Worm (Caenorhabditis elegans) whole organism, L1 larva: ENCODE measurements around the gene M60.4.

Experiments
- C16A3.4 ChIP-seq: fragments of 150-350 bp; optimal IDR thresholded peaks from 2 replicates; lab custom pipeline; 2014; ENCODE audit warnings: missing biosample characterization, missing genetic modification characterization
- F16B12.6 ChIP-seq: fragments of 150-350 bp; optimal IDR thresholded peaks from 2 replicates; lab custom pipeline; 2014; ENCODE audit warnings: missing biosample characterization, missing genetic modification characterization
- Y116A8C.19 ChIP-seq: sonication (generic microtip); optimal IDR thresholded peaks from 2 replicates; lab custom pipeline; 2016; ENCODE audit warnings: missing compliant biosample characterization, missing genetic modification characterization, borderline replicate concordance
- aly-2 ChIP-seq: fragments of 150-350 bp; optimal IDR thresholded peaks from 2 replicates; lab custom pipeline; 2014; ENCODE audit warnings: missing biosample characterization, missing genetic modification characterization
- ama-1 ChIP-seq: fragments of 150-350 bp; optimal IDR thresholded peaks from 2 replicates; lab custom pipeline; 2014
- blmp-1 ChIP-seq: fragments of 150-350 bp; optimal IDR thresholded peaks from 2 replicates; lab custom pipeline; 2014; ENCODE audit warnings: missing biosample characterization, missing genetic modification characterization
- ceh-8 ChIP-seq: fragments of 200-800 bp; sonication (Bioruptor generic); optimal IDR thresholded peaks from 2 replicates; lab custom pipeline; 2018; ENCODE audit warnings: mild to moderate bottlenecking, missing genetic modification characterization, moderate library complexity, missing compliant biosample characterization
- ceh-88 ChIP-seq: fragments of 200-800 bp; sonication (Bioruptor generic); IDR thresholded peaks from 2 replicates; pipeline ENCODE4 v1.3.6; 2022; ENCODE audit warnings: missing genetic modification characterization, missing compliant biosample characterization
- ceh-90 ChIP-seq: sonication (generic microtip); optimal IDR thresholded peaks from 2 replicates; lab custom pipeline; 2016; ENCODE audit warnings: missing genetic modification characterization, missing compliant biosample characterization
- ces-1 ChIP-seq: fragments of 150-350 bp; optimal IDR thresholded peaks from 2 replicates; lab custom pipeline; 2014; ENCODE audit warnings: missing biosample characterization, missing genetic modification reagents, missing genetic modification characterization
- dsc-1 ChIP-seq: sonication (generic microtip); optimal IDR thresholded peaks from 2 replicates; lab custom pipeline; 2016; ENCODE audit warnings: mild to moderate bottlenecking, missing genetic modification characterization, missing compliant biosample characterization
- efl-1 ChIP-seq, 4 experiments: fragments of 150-350 bp; optimal IDR thresholded peaks in 3 of 4; peaks in 1 of 4; 1 replicate in 1 of 4; 2 replicates in 3 of 4; lab custom pipeline; 2014; ENCODE audit warnings: missing biosample characterization in 2 of 4, missing genetic modification characterization in 2 of 4, missing genetic modification reagents in 2 of 4
- efl-3 ChIP-seq: fragments of 200-800 bp; sonication (Bioruptor generic); optimal IDR thresholded peaks from 2 replicates; lab custom pipeline; 2018; ENCODE audit warnings: mild to moderate bottlenecking, missing genetic modification characterization, missing compliant biosample characterization
- egl-27 ChIP-seq, 2 experiments: fragments of 150-350 bp in 1 of 2; sonication (generic microtip); optimal IDR thresholded peaks; 3 replicates each; lab custom pipeline; 2017 to 2018; ENCODE audit warnings: missing biosample characterization in 2 of 2, missing genetic modification characterization in 2 of 2, missing genetic modification reagents in 2 of 2
- elt-2 ChIP-seq: sonication (generic microtip); optimal IDR thresholded peaks from 2 replicates; lab custom pipeline; 2016; ENCODE audit warnings: missing genetic modification characterization, mild to moderate bottlenecking, inconsistent platforms, missing compliant biosample characterization, missing genetic modification reagents
- elt-3 ChIP-seq, 6 experiments: fragments of 150-350 bp in 1 of 6; sonication (generic microtip); optimal IDR thresholded peaks; 2 replicates each; lab custom pipeline; 2017 to 2018; ENCODE audit warnings: missing biosample characterization in 6 of 6, missing genetic modification characterization in 6 of 6, inconsistent platforms in 1 of 6
- fkh-4 ChIP-seq: sonication (generic microtip); optimal IDR thresholded peaks from 2 replicates; lab custom pipeline; 2016; ENCODE audit warnings: missing compliant biosample characterization, missing genetic modification characterization, borderline replicate concordance
- fos-1 ChIP-seq: fragments of 150-350 bp; optimal IDR thresholded peaks from 2 replicates; lab custom pipeline; 2014; ENCODE audit warnings: missing biosample characterization, missing genetic modification characterization
- hlh-4 ChIP-seq: sonication (generic microtip); optimal IDR thresholded peaks from 2 replicates; lab custom pipeline; 2016; ENCODE audit warnings: mild to moderate bottlenecking, missing genetic modification characterization, missing compliant biosample characterization
- irx-1 ChIP-seq: sonication (generic microtip); optimal IDR thresholded peaks from 2 replicates; lab custom pipeline; 2016; ENCODE audit warnings: missing genetic modification characterization, missing compliant biosample characterization
- isw-1 ChIP-seq: fragments of 200-800 bp; sonication (Bioruptor generic); IDR thresholded peaks from 2 replicates; pipeline ENCODE4 v1.3.6; 2022; ENCODE audit warnings: missing genetic modification characterization, missing compliant biosample characterization
- lin-13 ChIP-seq: fragments of 150-350 bp; optimal IDR thresholded peaks from 2 replicates; lab custom pipeline; 2014; ENCODE audit warnings: missing biosample characterization, missing genetic modification reagents, missing genetic modification characterization
- lin-14 ChIP-seq: fragments of 200-800 bp; sonication (Bioruptor generic); optimal IDR thresholded peaks from 2 replicates; lab custom pipeline; 2018; ENCODE audit warnings: mild to moderate bottlenecking, missing genetic modification characterization, moderate library complexity, missing compliant biosample characterization
- lin-35 ChIP-seq, 2 experiments: fragments of 150-350 bp; optimal IDR thresholded peaks; 2 replicates each; lab custom pipeline; 2014; ENCODE audit warnings: missing biosample characterization in 2 of 2, missing genetic modification characterization in 2 of 2, missing genetic modification reagents in 2 of 2
- lin-39 ChIP-seq: fragments of 150-350 bp; optimal IDR thresholded peaks from 2 replicates; lab custom pipeline; 2014; ENCODE audit warnings: missing biosample characterization, missing genetic modification reagents, missing genetic modification characterization
- lir-3 ChIP-seq: sonication (generic microtip); optimal IDR thresholded peaks from 2 replicates; lab custom pipeline; 2016; ENCODE audit warnings: mild to moderate bottlenecking, missing genetic modification characterization, moderate library complexity, missing compliant biosample characterization; ENCODE audit not compliant: poor library complexity
- lsy-2 ChIP-seq, 2 experiments: fragments of 150-350 bp; optimal IDR thresholded peaks; 2 replicates each; lab custom pipeline; 2014; ENCODE audit warnings: missing biosample characterization in 2 of 2, missing genetic modification characterization in 2 of 2
- mep-1 ChIP-seq: fragments of 150-350 bp; optimal IDR thresholded peaks from 2 replicates; lab custom pipeline; 2014; ENCODE audit warnings: missing biosample characterization, missing genetic modification characterization
- nhr-12 ChIP-seq: sonication (generic microtip); optimal IDR thresholded peaks from 2 replicates; lab custom pipeline; 2017; ENCODE audit warnings: missing biosample characterization, missing genetic modification characterization
- nhr-19 ChIP-seq: fragments of 200-800 bp; sonication (Bioruptor generic); conservative IDR thresholded peaks from 2 replicates; pipeline ENCODE4 v1.3.6; 2022; ENCODE audit warnings: missing genetic modification characterization, missing compliant biosample characterization
- nhr-28 ChIP-seq: fragments of 150-350 bp; optimal IDR thresholded peaks from 2 replicates; lab custom pipeline; 2014; ENCODE audit warnings: missing biosample characterization, missing genetic modification characterization
- nhr-76 ChIP-seq: sonication (generic microtip); optimal IDR thresholded peaks from 2 replicates; lab custom pipeline; 2017; ENCODE audit warnings: missing biosample characterization, missing genetic modification characterization
- nhr-77 ChIP-seq: fragments of 150-350 bp; optimal IDR thresholded peaks from 2 replicates; lab custom pipeline; 2014; ENCODE audit warnings: missing biosample characterization, missing genetic modification characterization
- nhr-85 ChIP-seq: sonication (generic microtip); peaks from one replicate; lab custom pipeline; 2016; ENCODE audit warnings: missing genetic modification characterization, inconsistent platforms, missing compliant biosample characterization
- pag-3 ChIP-seq: sonication (generic microtip); optimal IDR thresholded peaks from 2 replicates; lab custom pipeline; 2017; ENCODE audit warnings: missing genetic modification characterization, mild to moderate bottlenecking, missing compliant biosample characterization, antibody characterized with exemption, borderline replicate concordance; ENCODE audit not compliant: insufficient read depth
- pax-3 ChIP-seq: fragments of 200-800 bp; sonication (Bioruptor generic); optimal IDR thresholded peaks from 2 replicates; lab custom pipeline; 2018; ENCODE audit warnings: mild to moderate bottlenecking, missing genetic modification characterization, moderate library complexity, missing compliant biosample characterization
- pqm-1 ChIP-seq: sonication (generic microtip); optimal IDR thresholded peaks from 3 replicates; lab custom pipeline; 2017; ENCODE audit warnings: missing biosample characterization, missing genetic modification characterization
- snu-23 ChIP-seq: sonication (generic microtip); optimal IDR thresholded peaks from 2 replicates; lab custom pipeline; 2016; ENCODE audit warnings: missing genetic modification characterization, missing compliant biosample characterization
- swsn-7 ChIP-seq: sonication (generic microtip); optimal IDR thresholded peaks from 2 replicates; lab custom pipeline; 2016; ENCODE audit warnings: missing genetic modification characterization, missing compliant biosample characterization
- tlp-1 ChIP-seq: fragments of 150-350 bp; optimal IDR thresholded peaks from 2 replicates; lab custom pipeline; 2014; ENCODE audit warnings: missing biosample characterization, missing genetic modification characterization
- unc-130 ChIP-seq: fragments of 150-350 bp; optimal IDR thresholded peaks from 2 replicates; lab custom pipeline; 2017; ENCODE audit warnings: missing biosample characterization, missing genetic modification characterization, inconsistent platforms
- unc-30 ChIP-seq: sonication (generic microtip); optimal IDR thresholded peaks from 2 replicates; lab custom pipeline; 2017; ENCODE audit warnings: missing biosample characterization, missing genetic modification characterization
- xbp-1 ChIP-seq: sonication (generic microtip); optimal IDR thresholded peaks from 2 replicates; lab custom pipeline; 2016; ENCODE audit warnings: missing genetic modification characterization, missing compliant biosample characterization
- zag-1 ChIP-seq: fragments of 150-350 bp; optimal IDR thresholded peaks from 2 replicates; lab custom pipeline; 2014; ENCODE audit warnings: missing biosample characterization, missing genetic modification characterization
- zip-4 ChIP-seq: fragments of 200-800 bp; sonication (Bioruptor generic); optimal IDR thresholded peaks from 2 replicates; lab custom pipeline; 2018; ENCODE audit warnings: mild to moderate bottlenecking, missing genetic modification characterization, moderate library complexity, missing compliant biosample characterization

M60.4 gene

ce11 chrX:8235994-8236393 lies at the start of gene M60.4 (continued):
- TF ChIP-seq nhr-28 (tag; lab: Kevin White, UChicago) (no peak), unc-130 (tag; lab: Kevin White, UChicago) (peak; percentile 70), elt-3 (tag; optimal IDR thresholded peaks at IDR 0.05; lab: Kevin White, UChicago) (peak in 4 of 6 experiments; percentile 71 to 84 (median 77)), nhr-76 (tag; lab: Kevin White, UChicago) (no peak), pax-3 (tag; lab: Kevin White, UChicago) (no peak), nhr-85 (tag; lab: Kevin White, UChicago) (peak; percentile 98), pqm-1 (tag; lab: Kevin White, UChicago) (no peak), lin-13 (peak; percentile 65), pag-3 (peak; percentile 47), mep-1 (tag; lab: Kevin White, UChicago) (peak; percentile 60), ces-1 (GFP tag; lab: Kevin White, UChicago) (no peak), xbp-1 (tag; lab: Kevin White, UChicago) (peak; percentile 40), egl-27 (tag; optimal IDR thresholded peaks at IDR 0.05; lab: Kevin White, UChicago) (no peak), zip-4 (GFP tag; lab: Kevin White, UChicago) (peak; percentile 57), efl-3 (no peak), snu-23 (GFP tag; lab: Kevin White, UChicago) (peak; percentile 90), hlh-4 (no peak), fos-1 (tag; lab: Kevin White, UChicago) (peak; percentile 45), ceh-8 (GFP tag; lab: Kevin White, UChicago) (no peak), swsn-7 (tag; lab: Kevin White, UChicago) (peak; percentile 43), lin-39 (tag; lab: Kevin White, UChicago) (no peak), lin-35 (GFP tag; optimal IDR thresholded peaks at IDR 0.05; lab: Kevin White, UChicago) (peak; percentile 47 to 78), lir-3 (tag; lab: Kevin White, UChicago) (peak; percentile 61), lin-14 (GFP tag; lab: Kevin White, UChicago) (peak; percentile 95), ceh-90 (tag; lab: Kevin White, UChicago) (no peak), dsc-1 (tag; lab: Kevin White, UChicago) (peak; percentile 57), isw-1 (GFP tag; lab: Robert Waterston, UW) (no peak), efl-1 (optimal IDR thresholded peaks at IDR 0.05; lab: Kevin White, UChicago) (peak; percentile 13 to 38), efl-1 (GFP tag; optimal IDR thresholded peaks at IDR 0.05 in 1 of 2; lab: Kevin White, UChicago) (peak in 1 of 2 experiments; percentile 51), zag-1 (no peak), F16B12.6 (tag; lab: Kevin White, UChicago) (no peak)

ce11 chrX:8285169-8285796 lies 49.2 kb upstream of the M60.4 start, which contains the start of the genes fis-2 and F13B9.2:
Gene fis-2 (minus strand): TSS chrX:8285219.
Gene F13B9.2 (plus strand): TSS chrX:8285683.
- TF ChIP-seq fkh-4 (tag; lab: Kevin White, UChicago) (no peak), efl-1 (optimal IDR thresholded peaks at IDR 0.05; lab: Kevin White, UChicago) (no peak), efl-1 (GFP tag; optimal IDR thresholded peaks at IDR 0.05 in 1 of 2; lab: Kevin White, UChicago) (peak in 1 of 2 experiments; percentile 74), blmp-1 (tag; lab: Kevin White, UChicago) (peak; percentile 82)

DNA sequence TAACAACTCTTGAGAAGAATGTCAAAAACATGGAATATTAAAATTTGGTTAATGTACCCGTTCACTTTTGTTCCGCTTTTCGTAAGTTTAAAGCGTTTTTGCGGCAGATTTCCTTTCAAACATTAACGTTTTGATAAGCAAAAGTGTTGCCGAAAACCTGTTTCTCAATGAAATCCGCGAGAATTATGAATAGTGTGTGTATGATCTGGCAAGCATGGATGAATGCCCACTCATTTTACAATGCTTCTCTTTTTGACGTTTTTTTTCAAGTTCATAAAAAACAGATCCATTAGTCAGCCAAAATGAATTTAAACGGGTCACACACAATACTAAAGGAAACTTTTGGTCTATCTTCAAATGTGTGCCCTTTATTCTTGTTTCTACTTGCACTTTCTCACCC lies 47.9 kb upstream of the M60.4 start:
- TF ChIP-seq ama-1 = no peak
- no peak for TF ChIP-seq nhr-19
- TF ChIP-seq nhr-77 (tag; lab: Kevin White, UChicago) = no peak
- no peak for TF ChIP-seq lin-14 (GFP tag; lab: Kevin White, UChicago)
- no peak for TF ChIP-seq tlp-1
- TF ChIP-seq pag-3 = no peak
- TF ChIP-seq unc-30 (tag; lab: Kevin White, UChicago) = no peak
- no peak for TF ChIP-seq elt-3 (tag; optimal IDR thresholded peaks at IDR 0.05; lab: Kevin White, UChicago)
- no peak for TF ChIP-seq irx-1 (tag; lab: Kevin White, UChicago)
- no peak for TF ChIP-seq lsy-2 (tag; optimal IDR thresholded peaks at IDR 0.05; lab: Kevin White, UChicago)
- no peak for TF ChIP-seq nhr-76 (tag; lab: Kevin White, UChicago)
- no peak for TF ChIP-seq ceh-88
- no peak for TF ChIP-seq egl-27 (tag; optimal IDR thresholded peaks at IDR 0.05; lab: Kevin White, UChicago)
- no peak for TF ChIP-seq C16A3.4 (tag; lab: Kevin White, UChicago)
- TF ChIP-seq nhr-28 (tag; lab: Kevin White, UChicago) = no peak
- no peak for TF ChIP-seq elt-2 (tag; lab: Kevin White, UChicago)
- no peak for TF ChIP-seq Y116A8C.19 (tag; lab: Kevin White, UChicago)
- no peak for TF ChIP-seq aly-2
- no peak for TF ChIP-seq nhr-12 (tag; lab: Kevin White, UChicago)
